Fruit fly (Drosophila melanogaster): ENCODE measurements around the gene ND-ACP.

The ND-ACP gene

dm6 chr3L:1323136-1323535 is 6.6 kb upstream of the ND-ACP start:
- TF ChIP-seq CG5204 (GFP tag; optimal IDR thresholded peaks at IDR 0.05) (no peak), toe (GFP tag; optimal IDR thresholded peaks at IDR 0.05) (no peak), cnc (optimal IDR thresholded peaks at IDR 0.05) (no peak), CG14711 (tag; optimal IDR thresholded peaks at IDR 0.05) (no peak), CG7101 (tag; optimal IDR thresholded peaks at IDR 0.05) (no peak), CG11617 (GFP tag; optimal IDR thresholded peaks at IDR 0.05) (no peak), tj (GFP tag; optimal IDR thresholded peaks at IDR 0.05) (peak; percentile 38)

- TF ChIP-seq CG33017 (tag; optimal IDR thresholded peaks at IDR 0.05) (no peak), bab1 (GFP tag; optimal IDR thresholded peaks at IDR 0.05) (no peak), Mnt (GFP tag; optimal IDR thresholded peaks at IDR 0.05) (peak; percentile 18), CG7045 (GFP tag; optimal IDR thresholded peaks at IDR 0.05) (no peak), CG14711 (tag; optimal IDR thresholded peaks at IDR 0.05) (no peak), kay (GFP tag; ENCODE audit: borderline replicate concordance) (no peak), cic (GFP tag; optimal IDR thresholded peaks at IDR 0.05) (peak; percentile 32), cnc (optimal IDR thresholded peaks at IDR 0.05) (no peak)
Observed at dm6 chr3L:1324818-1325625, 4.7 kb upstream of the ND-ACP start.

dm6 chr3L:1325626-1325937 is 4.2 kb upstream of the ND-ACP start:
- TF ChIP-seq Hr96 (GFP tag; optimal IDR thresholded peaks at IDR 0.05) (no peak), cic (GFP tag; optimal IDR thresholded peaks at IDR 0.05) (peak; percentile 22)

- peak; percentile 24 for TF ChIP-seq CG7101 (tag; optimal IDR thresholded peaks at IDR 0.05)
- TF ChIP-seq CG14711 (tag; optimal IDR thresholded peaks at IDR 0.05), result no peak
- peak; percentile 20 for TF ChIP-seq CG33017 (tag; optimal IDR thresholded peaks at IDR 0.05)
Observed at dm6 chr3L:1330420-1330819, 671 bp downstream of the ND-ACP start.

dm6 chr3L:1331542-1331941 is 1.8 kb downstream of the ND-ACP start, which contains the start of gene msd1:
Gene msd1, plus strand, starts transcription at chr3L:1331744.
- no peak for TF ChIP-seq toe (GFP tag; optimal IDR thresholded peaks at IDR 0.05)
- no peak for TF ChIP-seq Mnt (GFP tag; optimal IDR thresholded peaks at IDR 0.05)
- TF ChIP-seq CG33017 (tag; optimal IDR thresholded peaks at IDR 0.05), result no peak
- TF ChIP-seq cic (GFP tag; optimal IDR thresholded peaks at IDR 0.05), result no peak
- no peak for TF ChIP-seq cnc (optimal IDR thresholded peaks at IDR 0.05)
- no peak for TF ChIP-seq CG5204 (GFP tag; optimal IDR thresholded peaks at IDR 0.05)
- no peak for TF ChIP-seq Hr96 (GFP tag; optimal IDR thresholded peaks at IDR 0.05)
- TF ChIP-seq bab1 (GFP tag; optimal IDR thresholded peaks at IDR 0.05), result no peak
- TF ChIP-seq ovo (GFP tag; optimal IDR thresholded peaks at IDR 0.05), result no peak
- TF ChIP-seq CG11617 (GFP tag; optimal IDR thresholded peaks at IDR 0.05), result no peak
- no peak for TF ChIP-seq CG7045 (GFP tag; optimal IDR thresholded peaks at IDR 0.05)
- no peak for TF ChIP-seq CG1620 (GFP tag; optimal IDR thresholded peaks at IDR 0.05)
- TF ChIP-seq pad (GFP tag; optimal IDR thresholded peaks at IDR 0.05), result no peak
- no peak for TF ChIP-seq Clk (GFP tag; optimal IDR thresholded peaks at IDR 0.05)
- TF ChIP-seq Crg-1 (GFP tag; optimal IDR thresholded peaks at IDR 0.05), result no peak
- no peak for TF ChIP-seq tj (GFP tag; optimal IDR thresholded peaks at IDR 0.05)

dm6 chr3L:1332973-1333372 is 3.2 kb downstream of the ND-ACP start, which contains the start of gene msd5:
Gene msd5, minus strand, starts transcription at chr3L:1333146.
- TF ChIP-seq cnc (optimal IDR thresholded peaks at IDR 0.05) (no peak), CG7045 (GFP tag; optimal IDR thresholded peaks at IDR 0.05) (no peak), CG7101 (tag; optimal IDR thresholded peaks at IDR 0.05) (no peak), kay (GFP tag; ENCODE audit: borderline replicate concordance) (no peak), Hr96 (GFP tag; optimal IDR thresholded peaks at IDR 0.05) (no peak), Crg-1 (GFP tag; optimal IDR thresholded peaks at IDR 0.05) (no peak), cic (GFP tag; optimal IDR thresholded peaks at IDR 0.05) (no peak), Clk (GFP tag; optimal IDR thresholded peaks at IDR 0.05) (no peak), CG14711 (tag; optimal IDR thresholded peaks at IDR 0.05) (no peak), ovo (GFP tag; optimal IDR thresholded peaks at IDR 0.05) (no peak), Mnt (GFP tag; optimal IDR thresholded peaks at IDR 0.05) (no peak), pad (GFP tag; optimal IDR thresholded peaks at IDR 0.05) (no peak), CG1620 (GFP tag; optimal IDR thresholded peaks at IDR 0.05) (no peak), CG5204 (GFP tag; optimal IDR thresholded peaks at IDR 0.05) (no peak), CG11617 (GFP tag; optimal IDR thresholded peaks at IDR 0.05) (no peak), bab1 (GFP tag; optimal IDR thresholded peaks at IDR 0.05) (no peak), CG12768 (GFP tag; optimal IDR thresholded peaks at IDR 0.05) (no peak), tj (GFP tag; optimal IDR thresholded peaks at IDR 0.05) (no peak), CG33017 (tag; optimal IDR thresholded peaks at IDR 0.05) (no peak)

dm6 chr3L:1334571-1335427 is 5.0 kb downstream of the ND-ACP start, which contains the start of the genes Hmbs and CG2211:
Gene Hmbs, plus strand, starts transcription at chr3L:1334889.
Gene CG2211, minus strand, starts transcription at chr3L:1335359.
- TF ChIP-seq CG1620 (GFP tag; optimal IDR thresholded peaks at IDR 0.05) (peak; percentile 87), CG33017 (tag; optimal IDR thresholded peaks at IDR 0.05) (peak; percentile 55), toe (GFP tag; optimal IDR thresholded peaks at IDR 0.05) (no peak), CG7101 (tag; optimal IDR thresholded peaks at IDR 0.05) (peak; percentile 68), CG12768 (GFP tag; optimal IDR thresholded peaks at IDR 0.05) (peak; percentile 61), tj (GFP tag; optimal IDR thresholded peaks at IDR 0.05) (peak; percentile 35), Hr96 (GFP tag; optimal IDR thresholded peaks at IDR 0.05) (peak; percentile 92), CG5204 (GFP tag; optimal IDR thresholded peaks at IDR 0.05) (no peak), Clk (GFP tag; optimal IDR thresholded peaks at IDR 0.05) (peak; percentile 82), cic (GFP tag; optimal IDR thresholded peaks at IDR 0.05) (peak; percentile 76), Mnt (GFP tag; optimal IDR thresholded peaks at IDR 0.05) (peak; percentile 79), bab1 (GFP tag; optimal IDR thresholded peaks at IDR 0.05) (peak; percentile 96), kay (GFP tag; ENCODE audit: borderline replicate concordance) (no peak), CG14711 (tag; optimal IDR thresholded peaks at IDR 0.05) (peak; percentile 98), cnc (optimal IDR thresholded peaks at IDR 0.05) (no peak), pad (GFP tag; optimal IDR thresholded peaks at IDR 0.05) (no peak), ovo (GFP tag; optimal IDR thresholded peaks at IDR 0.05) (peak; percentile 83), Crg-1 (GFP tag; optimal IDR thresholded peaks at IDR 0.05) (peak; percentile 69), CG11617 (GFP tag; optimal IDR thresholded peaks at IDR 0.05) (peak; percentile 73), CG7045 (GFP tag; optimal IDR thresholded peaks at IDR 0.05) (peak; percentile 84)
